Worm (Caenorhabditis elegans): ENCODE data around the gene nep-25.

nep-25 gene

DNA sequence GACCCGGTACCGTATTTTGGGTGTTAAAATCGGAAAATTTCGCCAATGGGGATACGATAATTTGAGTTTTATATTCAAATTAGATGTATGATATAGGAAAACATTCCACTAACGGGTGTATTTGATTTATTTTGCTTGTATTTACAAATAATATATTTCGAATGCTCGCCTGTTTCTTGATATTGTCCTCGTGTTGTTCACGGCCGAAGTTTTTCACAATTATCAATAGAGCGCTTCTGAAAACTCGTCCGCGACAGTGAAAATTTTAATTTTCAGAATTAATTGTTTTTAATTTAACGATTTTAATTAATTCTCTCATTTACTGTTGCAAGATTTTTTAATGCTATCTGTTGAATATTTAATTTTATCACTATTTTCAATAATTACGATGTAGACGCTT is 22.4 kb upstream of the nep-25 start (continued):
- TF ChIP-seq C16A3.4 (tag; optimal IDR thresholded peaks at IDR 0.05): peak; percentile 15
- peak; percentile 47 for TF ChIP-seq dsc-1 (tag; optimal IDR thresholded peaks at IDR 0.05)
- TF ChIP-seq lin-13 (GFP tag; optimal IDR thresholded peaks at IDR 0.05): peak; percentile 12
- no peak for TF ChIP-seq ztf-4 (tag; optimal IDR thresholded peaks at IDR 0.05)
- TF ChIP-seq fkh-8 (tag; optimal IDR thresholded peaks at IDR 0.05): no peak
- TF ChIP-seq efl-1 (optimal IDR thresholded peaks at IDR 0.05): peak; percentile 76 to 77
- peak; percentile 69 to 96 for TF ChIP-seq efl-1 (GFP tag; optimal IDR thresholded peaks at IDR 0.05 in 1 of 2)
- TF ChIP-seq hlh-4 (tag; optimal IDR thresholded peaks at IDR 0.05): no peak
- TF ChIP-seq ceh-90 (tag; optimal IDR thresholded peaks at IDR 0.05): peak; percentile 74
- no peak for TF ChIP-seq jun-1 (tag; optimal IDR thresholded peaks at IDR 0.05)
- peak; percentile 79 for TF ChIP-seq nhr-85 (tag)
- TF ChIP-seq lin-15B (tag; optimal IDR thresholded peaks at IDR 0.05): no peak
- TF ChIP-seq egl-13 (tag; optimal IDR thresholded peaks at IDR 0.05): peak; percentile 38
- peak; percentile 57 for TF ChIP-seq nhr-90 (tag; optimal IDR thresholded peaks at IDR 0.05; ENCODE audit: poor library complexity)
- TF ChIP-seq ceh-8 (GFP tag; optimal IDR thresholded peaks at IDR 0.05): no peak
- TF ChIP-seq efl-3 (GFP tag; optimal IDR thresholded peaks at IDR 0.05): no peak

DNA sequence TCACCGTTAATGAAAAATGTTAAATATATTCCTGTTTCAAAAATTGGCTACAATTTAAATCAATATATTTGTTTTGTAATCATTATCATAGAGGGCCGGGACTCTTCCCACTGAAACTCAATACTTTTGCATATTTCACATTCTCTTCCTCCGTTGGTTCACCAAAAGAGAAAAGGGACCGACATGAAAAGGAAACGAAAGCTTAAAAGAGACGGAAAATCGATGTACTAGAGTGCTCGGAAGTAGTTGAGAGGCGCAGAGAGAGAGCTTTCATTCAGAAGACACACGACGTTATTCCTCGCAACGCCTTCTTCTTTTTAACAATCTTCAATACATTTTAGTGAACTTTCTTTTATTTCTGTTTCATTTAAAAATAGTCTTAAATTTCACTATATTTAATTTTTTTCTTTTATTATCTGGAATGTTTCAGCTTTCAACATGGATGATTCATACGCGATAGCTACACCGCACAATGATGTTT is 21.7 kb upstream of the nep-25 start, which contains the start of gene ehs-1:
TSS of gene ehs-1 (plus strand) at position 431 of the 481 bp plus-strand sequence.
- TF ChIP-seq hlh-17 (GFP tag; optimal IDR thresholded peaks at IDR 0.05; ENCODE audit: borderline replicate concordance) (no peak), dpl-1 (GFP tag; optimal IDR thresholded peaks at IDR 0.05) (no peak), unc-98 (GFP tag; IDR thresholded peaks at IDR 0.05) (no peak), fkh-10 (GFP tag; optimal IDR thresholded peaks at IDR 0.05) (peak; percentile 29), ceh-82 (tag; optimal IDR thresholded peaks at IDR 0.05) (peak in 2 of 3 experiments; percentile 21 to 49), lin-14 (GFP tag; optimal IDR thresholded peaks at IDR 0.05) (peak; percentile 71)

DNA sequence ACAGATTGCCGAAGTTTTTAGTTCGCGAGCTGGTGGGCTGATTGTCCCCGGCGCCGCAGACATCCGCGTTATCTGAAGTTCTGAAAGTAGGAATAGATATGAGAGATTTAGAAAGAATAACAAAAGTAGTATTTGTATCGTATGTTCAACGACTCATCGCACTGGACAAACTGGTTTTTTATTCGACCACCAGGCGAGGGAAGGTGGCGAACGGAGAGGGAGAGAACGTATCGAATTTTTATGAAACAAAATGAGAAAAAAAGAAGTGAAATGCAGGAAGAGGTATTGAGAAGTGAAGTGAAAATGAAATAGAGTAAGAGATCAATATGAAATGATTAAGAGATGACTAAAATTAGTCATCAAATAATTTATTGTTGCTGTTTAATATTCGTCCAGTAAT is 14.7 kb upstream of the nep-25 start, which contains the start of gene tbc-2:
TSS of gene tbc-2 (minus strand) at position 80 of the 400 bp plus-strand sequence.
- no peak for TF ChIP-seq unc-130 (tag; optimal IDR thresholded peaks at IDR 0.05)
- peak; percentile 30; the same call in 1 of the 2 replicates for TF ChIP-seq grh-1 (GFP tag; IDR thresholded peaks at IDR 0.05)
- peak; percentile 74 for TF ChIP-seq blmp-1 (tag; optimal IDR thresholded peaks at IDR 0.05)
- TF ChIP-seq alr-1 (tag; optimal IDR thresholded peaks at IDR 0.05; ENCODE audit: borderline replicate concordance): no peak
- no peak for TF ChIP-seq lsy-2 (tag; optimal IDR thresholded peaks at IDR 0.05)
- peak in 1 of 6 experiments; percentile 36 for TF ChIP-seq elt-3 (tag; optimal IDR thresholded peaks at IDR 0.05)
- peak; percentile 51 for TF ChIP-seq lin-14 (GFP tag; optimal IDR thresholded peaks at IDR 0.05)

ce11 chrII:5828486-5828885 is 13.6 kb upstream of the nep-25 start, which contains the start of gene ZK1248.11:
TSS of gene ZK1248.11 (minus strand) at chrII:5828586.
- no peak for TF ChIP-seq nhr-19 (GFP tag; conservative IDR thresholded peaks at IDR 0.05)
- TF ChIP-seq lin-13 (GFP tag; optimal IDR thresholded peaks at IDR 0.05): no peak
- no peak for TF ChIP-seq pag-3 (tag; optimal IDR thresholded peaks at IDR 0.05; ENCODE audit: borderline replicate concordance, insufficient read depth)
- TF ChIP-seq fkh-4 (tag; optimal IDR thresholded peaks at IDR 0.05; ENCODE audit: borderline replicate concordance): no peak
- no peak for TF ChIP-seq nhr-90 (tag; optimal IDR thresholded peaks at IDR 0.05; ENCODE audit: poor library complexity)
- TF ChIP-seq F16B12.6 (tag; optimal IDR thresholded peaks at IDR 0.05): no peak
- no peak for TF ChIP-seq tbx-2 (tag; optimal IDR thresholded peaks at IDR 0.05)
- TF ChIP-seq lsy-2 (tag; optimal IDR thresholded peaks at IDR 0.05): no peak
- no peak for TF ChIP-seq dsc-1 (tag; optimal IDR thresholded peaks at IDR 0.05)
- TF ChIP-seq nhr-84 (tag; optimal IDR thresholded peaks at IDR 0.05): no peak
- TF ChIP-seq nhr-11 (tag; optimal IDR thresholded peaks at IDR 0.05): no peak
- TF ChIP-seq unc-86 (tag; optimal IDR thresholded peaks at IDR 0.05): no peak
- no peak for TF ChIP-seq aha-1 (tag; optimal IDR thresholded peaks at IDR 0.05)
- TF ChIP-seq efl-3 (GFP tag; optimal IDR thresholded peaks at IDR 0.05): no peak
- no peak for TF ChIP-seq zip-4 (GFP tag; optimal IDR thresholded peaks at IDR 0.05)
- TF ChIP-seq lir-3 (tag; optimal IDR thresholded peaks at IDR 0.05; ENCODE audit: poor library complexity): no peak
- TF ChIP-seq mab-9 (GFP tag; IDR thresholded peaks at IDR 0.05): no peak
- TF ChIP-seq nhr-71 (tag; optimal IDR thresholded peaks at IDR 0.05): no peak
- no peak for TF ChIP-seq nhr-12 (tag; optimal IDR thresholded peaks at IDR 0.05)
- no peak for TF ChIP-seq lin-39 (tag; optimal IDR thresholded peaks at IDR 0.05)

All from whole organism, L1 larva.